Worm (Caenorhabditis elegans) whole organism, dauer: ENCODE measurements around the gene bath-23.

Experiments
- unc-62 ChIP-seq: sonication (generic microtip); optimal IDR thresholded peaks from 2 replicates; lab custom pipeline; 2017; ENCODE audit warnings: missing biosample characterization, missing genetic modification reagents, missing genetic modification characterization

Gene bath-23

DNA sequence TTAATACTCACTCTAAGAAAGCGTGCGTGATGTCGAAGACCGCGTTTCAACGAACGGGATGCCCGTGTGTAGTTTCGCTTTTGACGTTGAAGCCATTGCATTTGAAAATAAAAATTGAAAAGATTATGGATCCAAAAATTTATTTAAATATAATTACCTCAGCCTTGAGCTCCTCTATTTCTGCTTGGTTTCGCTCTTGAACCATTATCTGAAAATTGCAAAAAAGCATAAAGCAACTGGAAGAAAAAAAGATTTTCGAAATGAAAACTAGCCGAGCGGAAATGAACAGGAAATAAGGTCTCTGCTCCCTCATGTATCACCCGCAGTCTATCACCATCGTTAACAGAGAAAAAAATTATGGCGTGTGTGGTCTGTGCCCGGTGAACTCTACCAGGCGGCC is 4.0 kb upstream of the bath-23 start, which contains the start of gene Y49F6C.6:
Y49F6C.6 (minus strand) TSS at position 101 of the 400 bp plus-strand sequence.
- TF ChIP-seq unc-62 (GFP tag; lab: Kevin White, UChicago), result no peak

DNA sequence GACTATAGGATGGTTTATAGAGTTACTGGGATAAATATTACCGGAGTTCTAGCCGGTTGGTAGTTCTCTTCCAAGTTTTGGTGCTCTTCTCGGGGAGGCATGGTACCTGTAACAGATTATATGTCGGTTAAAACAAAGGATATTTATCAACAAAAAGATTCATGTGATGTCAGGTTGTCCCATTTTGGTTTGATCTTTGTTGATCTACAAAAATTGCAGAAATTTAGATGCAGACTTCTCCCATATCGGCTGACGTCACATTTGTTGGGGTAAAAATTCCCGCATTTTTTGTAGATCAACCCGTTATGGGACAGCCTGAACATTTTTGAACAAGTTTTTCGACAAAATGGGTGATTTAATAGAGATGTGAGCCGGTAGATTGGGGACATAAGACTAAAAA is 3.0 kb upstream of the bath-23 start, which contains the start of gene Y49F6C.7:
Y49F6C.7 (minus strand) TSS at position 101 of the 400 bp plus-strand sequence.
- TF ChIP-seq unc-62 (GFP tag; lab: Kevin White, UChicago), result no peak

DNA sequence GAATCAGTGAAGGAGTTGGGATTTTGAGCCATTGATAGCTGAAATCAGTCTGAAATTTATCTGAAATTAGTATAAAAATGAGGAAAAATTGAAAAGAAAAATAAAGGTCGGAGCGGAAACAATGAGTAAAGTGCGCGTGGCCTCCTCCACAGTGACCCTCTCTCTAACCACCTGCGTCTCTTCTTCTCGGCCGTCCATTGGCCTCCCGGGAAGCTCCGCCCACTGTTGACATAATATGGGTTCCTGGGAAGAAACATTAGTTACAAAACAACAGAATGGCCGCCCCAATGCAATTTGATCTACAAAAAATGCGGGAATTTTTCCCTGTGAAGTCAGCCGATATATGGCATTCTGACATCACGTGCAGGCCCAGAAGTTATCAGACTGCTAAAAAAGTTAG is 1.0 kb upstream of the bath-23 start, which contains the start of gene Y49F6C.8:
Y49F6C.8 (minus strand) TSS at position 51 of the 400 bp plus-strand sequence.
- no peak for TF ChIP-seq unc-62 (GFP tag; lab: Kevin White, UChicago)

ce11 chrII:3373875-3374274 is 2.8 kb downstream of the bath-23 start:
- no peak for TF ChIP-seq unc-62 (GFP tag; lab: Kevin White, UChicago)

DNA sequence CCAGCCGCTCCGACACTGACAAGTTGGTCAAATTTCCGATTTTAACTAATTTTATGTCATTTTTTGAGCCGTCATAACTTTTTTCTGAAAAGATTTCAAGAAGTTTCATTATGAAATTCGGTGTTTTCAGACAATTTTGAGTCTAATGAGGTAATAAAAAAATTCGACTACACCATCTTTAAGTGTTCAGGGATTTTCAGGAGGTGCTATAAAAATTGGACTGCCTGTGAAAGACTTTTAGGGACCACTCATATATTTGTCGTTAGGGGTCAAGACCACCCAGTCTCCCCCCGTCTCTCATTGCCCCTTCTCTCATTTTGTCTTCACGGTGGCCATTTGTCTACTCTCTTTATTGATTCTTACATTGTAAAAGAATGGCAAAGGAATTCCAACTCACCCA is 3.7 kb downstream of the bath-23 start, which contains the start of gene bath-10:
bath-10 (plus strand) TSS at position 301 of the 400 bp plus-strand sequence.
- TF ChIP-seq unc-62 (GFP tag; lab: Kevin White, UChicago), result no peak

- TF ChIP-seq unc-62 (GFP tag; lab: Kevin White, UChicago), result no peak
These were observed 4.2 kb downstream of the bath-23 start for ce11 chrII:3375302-3375701.

DNA sequence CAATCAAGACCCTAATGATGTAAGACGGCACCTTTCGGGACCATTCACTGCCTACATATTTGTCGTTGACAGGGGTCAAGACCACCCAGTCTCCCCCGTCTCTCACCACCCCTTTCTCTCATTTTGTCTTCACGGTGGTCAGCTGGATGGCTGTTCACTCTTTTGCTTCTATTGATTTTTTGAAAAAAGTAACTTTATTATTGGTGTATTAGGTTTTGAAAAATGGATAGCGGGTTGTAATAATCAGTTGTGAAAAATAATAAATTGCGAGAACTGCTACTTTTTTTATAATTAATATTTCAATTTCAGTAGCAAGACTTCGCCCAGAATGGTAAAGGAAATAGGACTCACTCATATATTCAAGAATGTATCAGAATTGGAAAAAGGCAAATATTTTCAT is 5.7 kb downstream of the bath-23 start, which contains the start of gene bath-9:
bath-9 (plus strand) TSS at position 301 of the 400 bp plus-strand sequence.
- no peak for TF ChIP-seq unc-62 (GFP tag; lab: Kevin White, UChicago)

- no peak for TF ChIP-seq unc-62 (GFP tag; lab: Kevin White, UChicago)
These were observed 7.2 kb downstream of the bath-23 start, which contains the start of gene Y49F6C.2 for ce11 chrII:3378275-3378674. TSS of gene Y49F6C.2 (plus strand) at chrII:3378575.

ce11 chrII:3381510-3381909 is 10.4 kb downstream of the bath-23 start, which contains the start of gene T06D4.1:
TSS of gene T06D4.1 (plus strand) at chrII:3381830.
- TF ChIP-seq unc-62 (GFP tag; lab: Kevin White, UChicago), result no peak

DNA sequence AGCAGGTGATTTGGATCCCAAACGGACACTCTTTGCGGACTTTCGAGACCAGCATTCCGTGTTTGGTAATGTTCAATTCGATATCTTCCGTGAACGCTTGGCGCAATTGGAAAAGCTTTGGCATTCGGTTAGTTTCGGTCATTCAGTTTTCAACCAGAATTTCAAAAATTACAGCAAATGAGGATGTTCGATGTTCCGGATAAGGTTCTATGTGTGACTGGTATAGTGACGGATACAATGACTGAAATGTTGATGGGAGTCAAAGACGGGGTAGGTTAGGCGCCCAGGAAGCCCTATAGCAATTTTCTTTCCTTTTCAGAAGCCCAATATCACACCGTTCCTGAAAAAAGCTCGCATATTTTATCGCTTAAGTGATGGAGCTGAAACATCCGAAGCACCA is 12.0 kb downstream of the bath-23 start:
- TF ChIP-seq unc-62 (GFP tag; lab: Kevin White, UChicago), result no peak

DNA sequence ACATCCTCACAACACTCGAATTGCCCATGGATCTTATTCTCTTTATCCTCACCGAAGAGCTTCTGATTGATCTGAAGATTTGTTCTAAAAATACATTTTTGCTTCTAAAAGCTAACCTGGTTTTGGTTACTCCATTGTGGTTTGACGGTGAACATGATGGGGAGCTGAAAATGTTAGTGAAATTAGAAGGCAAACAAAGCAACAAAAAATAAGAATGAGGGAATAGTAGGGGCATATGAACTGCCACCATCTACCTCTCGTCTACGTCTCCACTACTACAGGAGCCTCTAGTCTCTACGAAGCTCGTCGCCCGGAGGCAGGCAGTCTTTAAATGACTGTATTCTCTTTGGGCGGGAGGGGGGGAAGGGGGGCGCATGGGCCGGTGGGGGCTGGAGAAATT is 14.6 kb downstream of the bath-23 start, which contains the start of gene T06D4.2:
T06D4.2 (minus strand) TSS at position 170 of the 400 bp plus-strand sequence.
- TF ChIP-seq unc-62 (GFP tag; lab: Kevin White, UChicago), result no peak

ce11 chrII:3387503-3387902 is 16.4 kb downstream of the bath-23 start, which contains the start of gene T06D4.6:
TSS of gene T06D4.6 (minus strand) at chrII:3387603.
- no peak for TF ChIP-seq unc-62 (GFP tag; lab: Kevin White, UChicago)

- TF ChIP-seq unc-62 (GFP tag; lab: Kevin White, UChicago), result no peak
These were observed 24.4 kb downstream of the bath-23 start, which contains the start of gene nep-20 for ce11 chrII:3395484-3395883. TSS of gene nep-20 (minus strand) at chrII:3395584.

DNA sequence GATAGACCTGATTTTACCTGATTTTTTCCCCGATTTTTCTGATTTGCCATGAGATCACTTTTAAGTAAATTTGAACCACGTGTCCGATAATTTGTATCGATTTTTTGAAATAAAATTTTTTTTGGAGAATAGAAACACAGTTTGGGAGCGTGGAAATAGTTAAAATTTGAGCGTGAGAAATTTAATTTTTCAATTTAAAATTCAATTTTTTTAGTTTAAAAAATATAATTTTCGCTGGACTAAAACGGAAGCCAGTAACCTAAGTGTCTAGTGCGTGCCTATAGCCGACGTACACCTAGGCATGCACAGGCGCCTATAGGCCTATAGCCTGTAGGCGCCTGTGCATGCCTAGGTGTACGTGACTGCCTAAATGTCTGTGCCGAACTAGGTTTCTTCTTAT is 28.1 kb downstream of the bath-23 start, which contains the start of gene nep-9:
nep-9 (minus strand) TSS at position 101 of the 400 bp plus-strand sequence.
- no peak for TF ChIP-seq unc-62 (GFP tag; lab: Kevin White, UChicago)

DNA sequence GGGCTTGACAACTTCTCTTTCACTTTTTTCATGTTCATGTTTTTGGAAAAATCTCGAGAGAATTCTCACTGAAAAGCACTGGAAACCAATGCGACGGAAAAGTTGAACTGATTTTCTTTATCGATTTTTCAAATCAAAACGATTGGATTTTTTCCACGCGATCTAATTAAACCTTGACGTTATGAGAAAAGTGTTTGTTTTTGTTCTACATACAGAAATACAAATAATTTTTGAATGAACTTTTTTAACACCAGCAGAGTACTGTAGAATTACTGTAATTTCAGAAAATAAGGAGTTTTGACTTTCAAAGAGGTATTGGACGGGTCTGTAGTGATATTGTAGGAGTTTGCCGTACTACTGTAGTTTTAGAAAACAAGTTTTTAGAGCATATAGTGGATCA is 31.7 kb downstream of the bath-23 start, which contains the start of gene nep-10:
nep-10 (minus strand) TSS at position 101 of the 400 bp plus-strand sequence.
- TF ChIP-seq unc-62 (GFP tag; lab: Kevin White, UChicago), result no peak

DNA sequence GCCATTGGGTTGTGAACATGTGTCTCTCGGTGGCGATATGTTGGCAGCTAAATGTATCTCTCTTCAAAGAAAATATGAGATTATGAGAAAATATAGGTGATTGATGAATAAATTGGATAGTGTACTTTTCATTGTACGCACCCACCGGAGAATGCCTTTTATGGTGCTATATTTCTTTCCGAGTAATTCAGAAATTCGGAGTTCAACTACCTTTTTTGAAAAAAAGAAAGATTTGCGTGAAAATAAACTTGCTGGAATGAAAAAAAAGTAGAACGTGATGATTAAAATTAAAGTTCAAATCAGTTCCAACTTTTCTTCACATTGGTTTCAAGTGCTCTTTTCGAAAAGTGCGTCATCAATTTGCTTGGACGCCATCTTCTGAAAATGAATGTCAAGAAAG is 32.4 kb downstream of the bath-23 start, which contains the start of gene nep-8:
nep-8 (plus strand) TSS at position 301 of the 400 bp plus-strand sequence.
- no peak for TF ChIP-seq unc-62 (GFP tag; lab: Kevin White, UChicago)
